Worm (Caenorhabditis elegans) whole organism, late embryonic: ENCODE results near the gene R08D7.5.

Experiments used
- ets-4 ChIP-seq: sonication (generic microtip); optimal IDR thresholded peaks from 2 replicates; lab custom pipeline; 2016; ENCODE audit warnings: missing genetic modification characterization, missing compliant biosample characterization
- hlh-13 ChIP-seq: fragments of 200-800 bp; sonication (Bioruptor generic); optimal IDR thresholded peaks from 2 replicates; lab custom pipeline; 2018; ENCODE audit warnings: mild to moderate bottlenecking, missing genetic modification characterization, missing compliant biosample characterization
- madf-2 ChIP-seq: sonication (generic microtip); optimal IDR thresholded peaks from 2 replicates; lab custom pipeline; 2017; ENCODE audit warnings: missing genetic modification characterization, missing compliant biosample characterization
- sdc-2 ChIP-seq: sonication (generic microtip); optimal IDR thresholded peaks from 2 replicates; lab custom pipeline; 2016; ENCODE audit warnings: missing genotype, missing genetic modification characterization, missing compliant biosample characterization
- sox-2 ChIP-seq: fragments of 200-800 bp; sonication (Bioruptor generic); IDR thresholded peaks from 2 replicates; pipeline ENCODE4 v1.3.6; 2022; ENCODE audit warnings: missing genetic modification reagents, missing genetic modification characterization, missing compliant biosample characterization

ce11 chrIII:9004658-9005057 is 30.7 kb downstream of the R08D7.5 start:
- TF ChIP-seq madf-2: no peak
- no peak for TF ChIP-seq sdc-2
- TF ChIP-seq sox-2 (GFP tag; lab: Robert Waterston, UW): no peak
- no peak for TF ChIP-seq hlh-13 (GFP tag; lab: Kevin White, UChicago)
- TF ChIP-seq ets-4 (tag; lab: Kevin White, UChicago): no peak
